Fruit fly (Drosophila melanogaster): ENCODE results near the gene snRNP-U1-C.

snRNP-U1-C gene

dm6 chr3R:18980863-18981536 lies 2.5 kb downstream of the snRNP-U1-C start, which contains the start of the genes dnk and Smu1 (continued):
- TF ChIP-seq Max (GFP tag; optimal IDR thresholded peaks at IDR 0.05) (peak; percentile 49), grn (GFP tag; optimal IDR thresholded peaks at IDR 0.05) (no peak), sc (optimal IDR thresholded peaks at IDR 0.05) (no peak), sc (GFP tag; optimal IDR thresholded peaks at IDR 0.05) (no peak), Bgb (GFP tag; IDR thresholded peaks at IDR 0.05; ENCODE audit: partially characterized antibody) (peak; percentile 37; the same call in 1 of the 2 replicates), Meics (GFP tag; optimal IDR thresholded peaks at IDR 0.05) (no peak), bab2 (GFP tag; optimal IDR thresholded peaks at IDR 0.05) (no peak), CG16779 (GFP tag; IDR thresholded peaks at IDR 0.05) (no peak), CG10274 (GFP tag; optimal IDR thresholded peaks at IDR 0.05) (no peak), CG12769 (tag; optimal IDR thresholded peaks at IDR 0.05) (no peak), toy (GFP tag; IDR thresholded peaks at IDR 0.05) (no peak), H15 (GFP tag; IDR thresholded peaks at IDR 0.05) (no peak), CG9437 (GFP tag; optimal IDR thresholded peaks at IDR 0.05) (peak; percentile 13), amos (GFP tag; IDR thresholded peaks at IDR 0.05; ENCODE audit: partially characterized antibody) (peak; percentile 57), cwo (GFP tag; optimal IDR thresholded peaks at IDR 0.05) (no peak), YL-1 (GFP tag; optimal IDR thresholded peaks at IDR 0.05) (peak; percentile 25), CG10267 (tag; optimal IDR thresholded peaks at IDR 0.05) (peak; percentile 25), CG2116 (GFP tag; optimal IDR thresholded peaks at IDR 0.05) (peak; percentile 41), CG17186 (GFP tag; optimal IDR thresholded peaks at IDR 0.05) (peak; percentile 2), CG15601 (tag; optimal IDR thresholded peaks at IDR 0.05) (no peak), Dfd (GFP tag; optimal IDR thresholded peaks at IDR 0.05) (no peak), Ada2b (GFP tag; IDR thresholded peaks at IDR 0.05) (no peak), ase (GFP tag; IDR thresholded peaks at IDR 0.05) (no peak), CG14860 (GFP tag; IDR thresholded peaks at IDR 0.05; ENCODE audit: partially characterized antibody) (no peak), CG4707 (GFP tag; optimal IDR thresholded peaks at IDR 0.05) (no peak), CG34422 (GFP tag; IDR thresholded peaks at IDR 0.05) (no peak; the same call in 2 of the 3 replicates), org-1 (GFP tag; optimal IDR thresholded peaks at IDR 0.05) (no peak), ranshi (GFP tag; IDR thresholded peaks at IDR 0.05) (no peak), mld (GFP tag; IDR thresholded peaks at IDR 0.05; ENCODE audit: partially characterized antibody) (no peak), Blimp-1 (GFP tag; optimal IDR thresholded peaks at IDR 0.05) (no peak), CG8924 (tag; optimal IDR thresholded peaks at IDR 0.05) (peak; percentile 70), zen (tag; optimal IDR thresholded peaks at IDR 0.05) (peak; percentile 14), sens (GFP tag) (peak; percentile 60), CG11085 (GFP tag; IDR thresholded peaks at IDR 0.05) (no peak), CG18011 (GFP tag; optimal IDR thresholded peaks at IDR 0.05) (no peak), stwl (tag; optimal IDR thresholded peaks at IDR 0.05) (peak; percentile 25), Med (GFP tag) (peak; percentile 28), CG6254 (GFP tag; optimal IDR thresholded peaks at IDR 0.05) (peak; percentile 15), HLH3B (GFP tag; IDR thresholded peaks at IDR 0.05) (no peak), vnd (GFP tag; IDR thresholded peaks at IDR 0.05; ENCODE audit: partially characterized antibody) (no peak), CG30020 (tag; optimal IDR thresholded peaks at IDR 0.05) (no peak), cg (GFP tag; optimal IDR thresholded peaks at IDR 0.05) (peak; percentile 71), odd (GFP tag; optimal IDR thresholded peaks at IDR 0.05) (no peak), trem (tag; optimal IDR thresholded peaks at IDR 0.05) (peak; percentile 45), pum (GFP tag; optimal IDR thresholded peaks at IDR 0.05) (no peak), ewg (GFP tag; optimal IDR thresholded peaks at IDR 0.05) (no peak), scrt (GFP tag; optimal IDR thresholded peaks at IDR 0.05) (no peak), Ptx1 (GFP tag; IDR thresholded peaks at IDR 0.05) (no peak), CG14667 (GFP tag; IDR thresholded peaks at IDR 0.05) (no peak)

All from whole organism, embryonic.